Fruit fly (Drosophila melanogaster): Measurements from ENCODE around the gene CG32071.

CG32071 gene

DNA sequence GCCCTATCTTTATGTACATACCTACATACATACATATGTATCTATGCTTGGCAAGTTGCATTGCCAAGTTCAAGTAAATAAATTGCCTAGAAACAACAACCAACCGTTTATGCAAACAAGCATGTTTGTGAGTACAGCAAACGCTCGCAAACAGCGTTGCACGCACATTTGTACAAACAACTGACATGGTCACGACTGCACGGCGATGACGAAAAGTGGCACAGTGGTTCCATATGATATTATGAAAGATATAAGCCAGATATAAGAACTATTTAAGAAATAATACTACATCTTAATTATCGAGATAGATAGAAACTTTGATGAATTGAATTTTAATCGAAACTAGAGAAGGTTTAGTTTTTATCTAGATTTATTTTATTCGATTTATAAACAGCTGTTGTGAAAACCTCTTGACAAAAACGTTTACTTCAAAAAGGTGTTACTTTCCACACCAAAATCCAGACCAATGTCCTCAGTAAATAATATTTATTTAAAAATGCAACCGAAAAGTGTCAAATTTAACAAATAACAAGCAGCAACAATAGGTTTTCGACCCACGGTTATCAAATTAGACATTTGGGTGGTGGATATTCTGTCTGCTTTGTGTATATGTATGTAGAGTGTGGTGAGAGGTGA is 13.8 kb downstream of the CG32071 start (continued):
- peak; percentile 86 for TF ChIP-seq ewg (GFP tag; optimal IDR thresholded peaks at IDR 0.05)
- TF ChIP-seq Dll (GFP tag; IDR thresholded peaks at IDR 0.05; ENCODE audit: partially characterized antibody) = 0 out of 4 replicates have a peak, but pooled peaks have one; percentile 25
- TF ChIP-seq CG34224 (GFP tag; IDR thresholded peaks at IDR 0.05; ENCODE audit: partially characterized antibody) = no peak
- peak; percentile 97 for TF ChIP-seq CG9727 (GFP tag; optimal IDR thresholded peaks at IDR 0.05)
- peak; percentile 80 for TF ChIP-seq esg (GFP tag; conservative IDR thresholded peaks at IDR 0.05)
- TF ChIP-seq prd (optimal IDR thresholded peaks at IDR 0.05) = no peak
- peak; percentile 85 for TF ChIP-seq prd (GFP tag; IDR thresholded peaks at IDR 0.05)
- TF ChIP-seq HHEX (GFP tag; optimal IDR thresholded peaks at IDR 0.05) = peak; percentile 87
- peak; percentile 90 for TF ChIP-seq CG13296 (GFP tag; optimal IDR thresholded peaks at IDR 0.05)
- TF ChIP-seq ranshi (GFP tag; IDR thresholded peaks at IDR 0.05) = peak; percentile 53; the same call in 1 of the 2 replicates
- TF ChIP-seq CG30403 (GFP tag; optimal IDR thresholded peaks at IDR 0.05) = peak; percentile 94
- TF ChIP-seq CG10654 (GFP tag; optimal IDR thresholded peaks at IDR 0.05) = peak; percentile 52
- peak; percentile 27 for TF ChIP-seq pros (GFP tag; optimal IDR thresholded peaks at IDR 0.05)
- 0 out of 3 replicates have a peak, but pooled peaks have one; percentile 39 for TF ChIP-seq C15 (GFP tag; IDR thresholded peaks at IDR 0.05)
- TF ChIP-seq B-H1 (GFP tag; IDR thresholded peaks at IDR 0.05) = peak; percentile 50
- TF ChIP-seq pnt (GFP tag; optimal IDR thresholded peaks at IDR 0.05) = peak; percentile 69
- TF ChIP-seq CG18764 (GFP tag; optimal IDR thresholded peaks at IDR 0.05) = peak; percentile 81
- TF ChIP-seq CG17361 (GFP tag; IDR thresholded peaks at IDR 0.05) = peak; percentile 98
- TF ChIP-seq pzg (GFP tag; optimal IDR thresholded peaks at IDR 0.05) = no peak
- TF ChIP-seq Lpt (GFP tag; optimal IDR thresholded peaks at IDR 0.05) = no peak
- TF ChIP-seq Abd-B (GFP tag; optimal IDR thresholded peaks at IDR 0.05) = peak; percentile 79
- TF ChIP-seq CG4730 (GFP tag; IDR thresholded peaks at IDR 0.05) = peak; percentile 49
- TF ChIP-seq fd3F (GFP tag; optimal IDR thresholded peaks at IDR 0.05) = peak; percentile 75
- no peak for TF ChIP-seq sna (GFP tag; IDR thresholded peaks at IDR 0.05; ENCODE audit: partially characterized antibody)
- peak; percentile 74; the same call in 2 of the 3 replicates for TF ChIP-seq sr (GFP tag; IDR thresholded peaks at IDR 0.05)
- TF ChIP-seq cwo (GFP tag; optimal IDR thresholded peaks at IDR 0.05) = peak; percentile 87
- peak; percentile 68 for TF ChIP-seq CG3065 (GFP tag; optimal IDR thresholded peaks at IDR 0.05)
- TF ChIP-seq abd-A (tag; optimal IDR thresholded peaks at IDR 0.05) = peak; percentile 10
- no peak for TF ChIP-seq hbn (GFP tag; IDR thresholded peaks at IDR 0.05; ENCODE audit: partially characterized antibody)
- peak; percentile 50 for TF ChIP-seq CG8765 (GFP tag; IDR thresholded peaks at IDR 0.05)
- TF ChIP-seq danr (GFP tag; IDR thresholded peaks at IDR 0.05) = peak; percentile 58; the same call in 1 of the 2 replicates
- TF ChIP-seq ken (GFP tag; IDR thresholded peaks at IDR 0.05) = no peak
- no peak for TF ChIP-seq ato (GFP tag; IDR thresholded peaks at IDR 0.05; ENCODE audit: partially characterized antibody)
- peak; percentile 95 for TF ChIP-seq CG2678 (tag; optimal IDR thresholded peaks at IDR 0.05)
- TF ChIP-seq CG3838 (GFP tag; optimal IDR thresholded peaks at IDR 0.05) = peak; percentile 79
- TF ChIP-seq MESR4 (GFP tag; optimal IDR thresholded peaks at IDR 0.05) = no peak
- peak; percentile 87 for TF ChIP-seq CG12104 (GFP tag; optimal IDR thresholded peaks at IDR 0.05)
- TF ChIP-seq bigmax (GFP tag; optimal IDR thresholded peaks at IDR 0.05) = no peak
- peak in 1 of 2 experiments; percentile 96 for TF ChIP-seq Eip74EF (GFP tag; optimal IDR thresholded peaks at IDR 0.05)
- peak; percentile 26 for TF ChIP-seq CrebB (tag; optimal IDR thresholded peaks at IDR 0.05)
- peak; percentile 52 for TF ChIP-seq CG17186 (GFP tag; optimal IDR thresholded peaks at IDR 0.05)
- TF ChIP-seq HLH4C (GFP tag; IDR thresholded peaks at IDR 0.05; ENCODE audit: partially characterized antibody) = peak; percentile 43; the same call in 1 of the 3 replicates
- no peak for TF ChIP-seq CG17912 (GFP tag; optimal IDR thresholded peaks at IDR 0.05)
- peak; percentile 20 for TF ChIP-seq Hey (tag; optimal IDR thresholded peaks at IDR 0.05)
- TF ChIP-seq Meics (GFP tag; optimal IDR thresholded peaks at IDR 0.05) = peak; percentile 81
- peak; percentile 75 for TF ChIP-seq CHES-1-like (GFP tag; optimal IDR thresholded peaks at IDR 0.05)
- peak; percentile 83 for TF ChIP-seq CG10959 (GFP tag; IDR thresholded peaks at IDR 0.05)
- peak; percentile 87 for TF ChIP-seq tin (GFP tag; optimal IDR thresholded peaks at IDR 0.05)

Measured in whole organism, embryonic.